Worm (Caenorhabditis elegans) whole organism, late embryonic: ENCODE measurements around the gene K09C4.4.
A peak's percentile ranks its signal among the peaks of the same experiment; 100 is the strongest.

Source experiments
- C08G9.2 ChIP-seq: sonication (generic microtip); optimal IDR thresholded peaks from 2 replicates; lab custom pipeline; 2016; ENCODE audit warnings: mild to moderate bottlenecking, missing genetic modification characterization, moderate library complexity, missing compliant biosample characterization
- C38D4.7 ChIP-seq: fragments of 200-800 bp; sonication (Bioruptor generic); optimal IDR thresholded peaks from 2 replicates; lab custom pipeline; 2018; ENCODE audit warnings: mild to moderate bottlenecking, missing genetic modification characterization, moderate library complexity, missing compliant biosample characterization
- K09A11.1 ChIP-seq: sonication (generic microtip); optimal IDR thresholded peaks from 2 replicates; lab custom pipeline; 2017; ENCODE audit warnings: antibody characterized with exemption, mild to moderate bottlenecking, missing genetic modification characterization, missing compliant biosample characterization; ENCODE audit not compliant: insufficient read depth
- Y22D7AL.16 ChIP-seq: sonication (generic microtip); optimal IDR thresholded peaks from 2 replicates; lab custom pipeline; 2016; ENCODE audit warnings: missing genetic modification characterization, missing compliant biosample characterization
- ceh-14 ChIP-seq: sonication (generic microtip); optimal IDR thresholded peaks from 2 replicates; lab custom pipeline; 2016; ENCODE audit warnings: missing genotype, missing genetic modification characterization, missing compliant biosample characterization
- ceh-45 ChIP-seq: fragments of 200-800 bp; sonication (Bioruptor generic); IDR thresholded peaks from 2 replicates; pipeline ENCODE4 v1.3.6; 2022; ENCODE audit warnings: missing genetic modification reagents, missing genetic modification characterization, missing compliant biosample characterization
- ceh-6 ChIP-seq: fragments of 200-800 bp; sonication (Bioruptor generic); optimal IDR thresholded peaks from 2 replicates; lab custom pipeline; 2018; ENCODE audit warnings: mild to moderate bottlenecking, missing genetic modification characterization, missing compliant biosample characterization
- elt-2 ChIP-seq: sonication (generic microtip); optimal IDR thresholded peaks from 2 replicates; lab custom pipeline; 2016; ENCODE audit warnings: missing genetic modification reagents, missing genetic modification characterization, missing compliant biosample characterization
- elt-4 ChIP-seq: sonication (generic microtip); optimal IDR thresholded peaks from 2 replicates; lab custom pipeline; 2016; ENCODE audit warnings: missing genetic modification characterization, missing compliant biosample characterization
- ets-4 ChIP-seq: sonication (generic microtip); optimal IDR thresholded peaks from 2 replicates; lab custom pipeline; 2016; ENCODE audit warnings: missing genetic modification characterization, missing compliant biosample characterization
- eyg-1 ChIP-seq: sonication (generic microtip); optimal IDR thresholded peaks from 2 replicates; lab custom pipeline; 2016; ENCODE audit warnings: missing genotype, missing genetic modification characterization, missing compliant biosample characterization
- fkh-10 ChIP-seq: fragments of 150-350 bp; optimal IDR thresholded peaks from 2 replicates; lab custom pipeline; 2014; ENCODE audit warnings: missing biosample characterization, missing genetic modification reagents, missing genetic modification characterization
- fkh-6 ChIP-seq: sonication (generic microtip); optimal IDR thresholded peaks from 2 replicates; lab custom pipeline; 2016; ENCODE audit warnings: missing genetic modification characterization, missing compliant biosample characterization
- gmeb-2 ChIP-seq: sonication (generic microtip); optimal IDR thresholded peaks from 2 replicates; lab custom pipeline; 2016; ENCODE audit warnings: missing genetic modification characterization, inconsistent platforms, missing compliant biosample characterization
- hlh-30 ChIP-seq: sonication (generic microtip); optimal IDR thresholded peaks from 2 replicates; lab custom pipeline; 2017; ENCODE audit warnings: antibody characterized with exemption, missing genetic modification characterization, missing compliant biosample characterization; ENCODE audit not compliant: insufficient read depth
- nhr-11 ChIP-seq: fragments of 150-350 bp; optimal IDR thresholded peaks from 2 replicates; lab custom pipeline; 2014; ENCODE audit warnings: missing biosample characterization, missing genetic modification characterization
- nhr-232 ChIP-seq: sonication (generic microtip); optimal IDR thresholded peaks from 2 replicates; lab custom pipeline; 2016; ENCODE audit warnings: missing genetic modification characterization, missing compliant biosample characterization
- npax-4 ChIP-seq: sonication (generic microtip); optimal IDR thresholded peaks from 2 replicates; lab custom pipeline; 2016; ENCODE audit warnings: missing genetic modification characterization, missing compliant biosample characterization
- odd-2 ChIP-seq: sonication (generic microtip); optimal IDR thresholded peaks from 2 replicates; lab custom pipeline; 2017; ENCODE audit warnings: antibody characterized with exemption, mild to moderate bottlenecking, missing genetic modification characterization, missing compliant biosample characterization
- pha-2 ChIP-seq: sonication (generic microtip); optimal IDR thresholded peaks from 2 replicates; lab custom pipeline; 2017; ENCODE audit warnings: mild to moderate bottlenecking, missing genetic modification characterization, missing compliant biosample characterization
- sox-2 ChIP-seq: fragments of 200-800 bp; sonication (Bioruptor generic); IDR thresholded peaks from 2 replicates; pipeline ENCODE4 v1.3.6; 2022; ENCODE audit warnings: missing genetic modification reagents, missing genetic modification characterization, missing compliant biosample characterization
- unc-86 ChIP-seq: sonication (generic microtip); optimal IDR thresholded peaks from 2 replicates; lab custom pipeline; 2016; ENCODE audit warnings: missing genetic modification characterization, missing compliant biosample characterization
- zip-5 ChIP-seq: sonication (generic microtip); optimal IDR thresholded peaks from 2 replicates; lab custom pipeline; 2016; ENCODE audit warnings: missing genetic modification characterization, missing compliant biosample characterization

K09C4.4 gene

ce11 chrX:3316830-3317229 lies 27.5 kb downstream of the K09C4.4 start:
- TF ChIP-seq fkh-6 (tag; lab: Kevin White, UChicago) (no peak), K09A11.1 (tag; lab: Kevin White, UChicago) (no peak), nhr-232 (tag; lab: Kevin White, UChicago) (no peak), fkh-10 (GFP tag; lab: Kevin White, UChicago) (no peak), eyg-1 (no peak), elt-2 (peak; percentile 80), gmeb-2 (tag; lab: Kevin White, UChicago) (no peak), npax-4 (tag; lab: Kevin White, UChicago) (no peak)
- TF ChIP-seq, all 69 proteins: peak for 1

- TF ChIP-seq sox-2 (no peak), ceh-14 (tag; lab: Kevin White, UChicago) (no peak), odd-2 (tag; lab: Kevin White, UChicago) (no peak)
These were observed 36.9 kb downstream of the K09C4.4 start, which contains the start of gene F11D5.6 for ce11 chrX:3326175-3326574. Gene F11D5.6, minus strand, starts transcription at chrX:3326275.

ce11 chrX:3332824-3333223 lies 43.5 kb downstream of the K09C4.4 start, which contains the start of gene F11D5.1:
Gene F11D5.1, plus strand, starts transcription at chrX:3333124.
- TF ChIP-seq nhr-11 (tag; lab: Kevin White, UChicago) (no peak), C38D4.7 (GFP tag; lab: Kevin White, UChicago) (no peak), ceh-6 (GFP tag; lab: Kevin White, UChicago) (no peak), C08G9.2 (tag; lab: Kevin White, UChicago) (no peak), fkh-10 (GFP tag; lab: Kevin White, UChicago) (no peak), hlh-30 (tag; lab: Kevin White, UChicago) (no peak), unc-86 (no peak)

- TF ChIP-seq elt-2 = peak; percentile 71
- no peak for TF ChIP-seq zip-5 (tag; lab: Kevin White, UChicago)
These were observed 44.8 kb downstream of the K09C4.4 start for ce11 chrX:3334115-3334514.

- TF ChIP-seq ets-4 (tag; lab: Kevin White, UChicago) = no peak
- no peak for TF ChIP-seq pha-2
- no peak for TF ChIP-seq ceh-45 (GFP tag; lab: Robert Waterston, UW)
- TF ChIP-seq sox-2 = no peak
- no peak for TF ChIP-seq elt-4
- no peak for TF ChIP-seq Y22D7AL.16
- TF ChIP-seq fkh-6 (tag; lab: Kevin White, UChicago) = no peak
- TF ChIP-seq, all 69 proteins: peak for 0
These were observed 50.6 kb downstream of the K09C4.4 start for ce11 chrX:3339882-3340281.
